Fruit fly (Drosophila melanogaster): ENCODE measurements around the gene Ald1.

The Ald1 gene

dm6 chr3R:26235034-26235433 lies 26.4 kb downstream of the Ald1 start (continued):
- TF ChIP-seq ERR (GFP tag; optimal IDR thresholded peaks at IDR 0.05) = no peak
- peak; percentile 3 for TF ChIP-seq Ssrp (tag; optimal IDR thresholded peaks at IDR 0.05)
- TF ChIP-seq TFAM (GFP tag; optimal IDR thresholded peaks at IDR 0.05) = no peak
- no peak for TF ChIP-seq Mrtf (GFP tag; IDR thresholded peaks at IDR 0.05)
- TF ChIP-seq Dek (tag; optimal IDR thresholded peaks at IDR 0.05) = no peak
- no peak for TF ChIP-seq p53 (GFP tag; optimal IDR thresholded peaks at IDR 0.05)
- no peak for TF ChIP-seq en (GFP tag; optimal IDR thresholded peaks at IDR 0.05)
- TF ChIP-seq twi (tag; optimal IDR thresholded peaks at IDR 0.05) = no peak
- TF ChIP-seq CG12104 (GFP tag; optimal IDR thresholded peaks at IDR 0.05) = no peak
- no peak for TF ChIP-seq unc-4 (GFP tag; IDR thresholded peaks at IDR 0.05; ENCODE audit: partially characterized antibody)
- no peak for TF ChIP-seq prd (optimal IDR thresholded peaks at IDR 0.05)
- peak; percentile 56; the same call in 1 of the 3 replicates for TF ChIP-seq prd (GFP tag; IDR thresholded peaks at IDR 0.05)
- no peak for TF ChIP-seq CG2129 (GFP tag; IDR thresholded peaks at IDR 0.05; ENCODE audit: partially characterized antibody)
- no peak for TF ChIP-seq aop (GFP tag; IDR thresholded peaks at IDR 0.05)
- TF ChIP-seq CG10543 (GFP tag; optimal IDR thresholded peaks at IDR 0.05) = no peak
- TF ChIP-seq hth (optimal IDR thresholded peaks at IDR 0.05) = no peak
- TF ChIP-seq Antp (GFP tag; optimal IDR thresholded peaks at IDR 0.05) = peak; percentile 32
- TF ChIP-seq Hand (GFP tag; optimal IDR thresholded peaks at IDR 0.05) = no peak
- no peak for TF ChIP-seq dmrt11E (tag; optimal IDR thresholded peaks at IDR 0.05)
- no peak for TF ChIP-seq grn (GFP tag; optimal IDR thresholded peaks at IDR 0.05)
- TF ChIP-seq CG13424 (tag; optimal IDR thresholded peaks at IDR 0.05) = peak; percentile 35
- TF ChIP-seq CoRest (tag; optimal IDR thresholded peaks at IDR 0.05) = peak; percentile 33
- TF ChIP-seq jing (GFP tag; optimal IDR thresholded peaks at IDR 0.05) = no peak
- no peak for TF ChIP-seq CG14860 (GFP tag; IDR thresholded peaks at IDR 0.05; ENCODE audit: partially characterized antibody)
- no peak for TF ChIP-seq MTF-1 (GFP tag; optimal IDR thresholded peaks at IDR 0.05; ENCODE audit: borderline replicate concordance)
- TF ChIP-seq Usf (GFP tag; optimal IDR thresholded peaks at IDR 0.05) = no peak
- no peak for TF ChIP-seq CG2202 (tag; optimal IDR thresholded peaks at IDR 0.05)
- TF ChIP-seq emc (GFP tag; optimal IDR thresholded peaks at IDR 0.05) = no peak
- no peak for TF ChIP-seq NFAT (GFP tag; IDR thresholded peaks at IDR 0.05)
- TF ChIP-seq BEAF-32 (GFP tag; optimal IDR thresholded peaks at IDR 0.05) = no peak
- TF ChIP-seq Bteb2 (GFP tag; optimal IDR thresholded peaks at IDR 0.05) = no peak
- TF ChIP-seq CG13123 (GFP tag; optimal IDR thresholded peaks at IDR 0.05) = no peak
- TF ChIP-seq CG12299 (tag; optimal IDR thresholded peaks at IDR 0.05) = no peak
- peak; percentile 11 for TF ChIP-seq Hmr (GFP tag; optimal IDR thresholded peaks at IDR 0.05)
- TF ChIP-seq CG34376 (GFP tag; optimal IDR thresholded peaks at IDR 0.05) = no peak
- no peak for TF ChIP-seq CG1602 (GFP tag; optimal IDR thresholded peaks at IDR 0.05)
- no peak for TF ChIP-seq slou (GFP tag; optimal IDR thresholded peaks at IDR 0.05)
- TF ChIP-seq CG33557 (GFP tag; optimal IDR thresholded peaks at IDR 0.05) = no peak
- TF ChIP-seq CG14050 (GFP tag; IDR thresholded peaks at IDR 0.05) = peak; percentile 27; the same call in 1 of the 3 replicates
- TF ChIP-seq kni (GFP tag; optimal IDR thresholded peaks at IDR 0.05) = no peak
- no peak for TF ChIP-seq z (GFP tag; IDR thresholded peaks at IDR 0.05)
- TF ChIP-seq NC2β (GFP tag; optimal IDR thresholded peaks at IDR 0.05) = no peak
- peak; percentile 23 for TF ChIP-seq CG6254 (GFP tag; optimal IDR thresholded peaks at IDR 0.05)
- TF ChIP-seq CG12391 (tag; optimal IDR thresholded peaks at IDR 0.05) = peak; percentile 30
- peak; percentile 52 for TF ChIP-seq tio (GFP tag; optimal IDR thresholded peaks at IDR 0.05)
- no peak for TF ChIP-seq abd-A (tag; optimal IDR thresholded peaks at IDR 0.05)
- no peak for TF ChIP-seq cas (GFP tag; IDR thresholded peaks at IDR 0.05)
- TF ChIP-seq CG17829 (tag; optimal IDR thresholded peaks at IDR 0.05) = peak; percentile 10
- peak; percentile 51 for TF ChIP-seq az2 (GFP tag; optimal IDR thresholded peaks at IDR 0.05)
- TF ChIP-seq CG1832 (GFP tag; optimal IDR thresholded peaks at IDR 0.05) = no peak
- no peak for TF ChIP-seq slp2 (GFP tag; optimal IDR thresholded peaks at IDR 0.05)
- peak; percentile 48; the same call in 1 of the 3 replicates for TF ChIP-seq gce (GFP tag; IDR thresholded peaks at IDR 0.05)
